Fruit fly (Drosophila melanogaster): ENCODE measurements around the gene chp.

The chp gene

dm6 chr3R:31213227-31213626 is 2.7 kb upstream of the chp start, which contains the start of the genes Zwilch and CG1542 (continued):
- no peak for TF ChIP-seq CG3163 (GFP tag; optimal IDR thresholded peaks at IDR 0.05)
- TF ChIP-seq inv (GFP tag; IDR thresholded peaks at IDR 0.05; ENCODE audit: partially characterized antibody): peak; percentile 63
- no peak for TF ChIP-seq CG14050 (GFP tag; IDR thresholded peaks at IDR 0.05)
- no peak for TF ChIP-seq CG17568 (GFP tag; optimal IDR thresholded peaks at IDR 0.05)
- no peak for TF ChIP-seq kah (GFP tag; optimal IDR thresholded peaks at IDR 0.05)
- no peak for TF ChIP-seq org-1 (GFP tag; optimal IDR thresholded peaks at IDR 0.05)
- no peak for TF ChIP-seq otp (GFP tag; IDR thresholded peaks at IDR 0.05)
- peak; percentile 78 for TF ChIP-seq Dll (GFP tag; IDR thresholded peaks at IDR 0.05; ENCODE audit: partially characterized antibody)
- no peak for TF ChIP-seq CG7372 (GFP tag; IDR thresholded peaks at IDR 0.05)
- TF ChIP-seq Drgx (GFP tag; IDR thresholded peaks at IDR 0.05): no peak
- no peak for TF ChIP-seq ap (GFP tag; IDR thresholded peaks at IDR 0.05)
- no peak for TF ChIP-seq Dip3 (GFP tag; optimal IDR thresholded peaks at IDR 0.05)
- no peak for TF ChIP-seq Hmr (GFP tag; optimal IDR thresholded peaks at IDR 0.05)
- no peak for TF ChIP-seq E2f1 (GFP tag; IDR thresholded peaks at IDR 0.05)
- peak; percentile 58 for TF ChIP-seq Sin3A (optimal IDR thresholded peaks at IDR 0.05)
- no peak for TF ChIP-seq Bdp1 (GFP tag; optimal IDR thresholded peaks at IDR 0.05)
- no peak for TF ChIP-seq hth (optimal IDR thresholded peaks at IDR 0.05)
- TF ChIP-seq lbe (GFP tag; optimal IDR thresholded peaks at IDR 0.05): no peak
- no peak for TF ChIP-seq z (GFP tag; IDR thresholded peaks at IDR 0.05)
- peak; percentile 74 for TF ChIP-seq CG34224 (GFP tag; IDR thresholded peaks at IDR 0.05; ENCODE audit: partially characterized antibody)
- no peak for TF ChIP-seq dmrt99B (tag; optimal IDR thresholded peaks at IDR 0.05)
- TF ChIP-seq CG18476 (GFP tag; optimal IDR thresholded peaks at IDR 0.05): no peak
- TF ChIP-seq fd3F (GFP tag; optimal IDR thresholded peaks at IDR 0.05): no peak
- peak; percentile 12 for TF ChIP-seq cad (GFP tag; optimal IDR thresholded peaks at IDR 0.05)
- TF ChIP-seq CG31388 (GFP tag; optimal IDR thresholded peaks at IDR 0.05): no peak
- TF ChIP-seq CG2116 (GFP tag; optimal IDR thresholded peaks at IDR 0.05): peak; percentile 90
- no peak for TF ChIP-seq CG10209 (GFP tag; optimal IDR thresholded peaks at IDR 0.05)
- TF ChIP-seq Lim3 (GFP tag; IDR thresholded peaks at IDR 0.05): no peak
- TF ChIP-seq CG17829 (tag; optimal IDR thresholded peaks at IDR 0.05): peak; percentile 41
- TF ChIP-seq Sox100B (GFP tag; optimal IDR thresholded peaks at IDR 0.05): no peak
- TF ChIP-seq CG3065 (GFP tag; optimal IDR thresholded peaks at IDR 0.05): no peak
- TF ChIP-seq CG2712 (tag; optimal IDR thresholded peaks at IDR 0.05): no peak
- no peak for TF ChIP-seq CG7271 (tag; optimal IDR thresholded peaks at IDR 0.05)
- TF ChIP-seq hb (GFP tag; IDR thresholded peaks at IDR 0.05; ENCODE audit: partially characterized antibody): peak; percentile 75; the same call in 2 of the 3 replicates
- TF ChIP-seq fd102C (GFP tag; optimal IDR thresholded peaks at IDR 0.05): no peak
- TF ChIP-seq Fer2 (tag; optimal IDR thresholded peaks at IDR 0.05): no peak
- no peak for TF ChIP-seq lov (optimal IDR thresholded peaks at IDR 0.05)
- no peak for TF ChIP-seq lov (GFP tag; IDR thresholded peaks at IDR 0.05)
- TF ChIP-seq Gug (GFP tag; IDR thresholded peaks at IDR 0.05): no peak
- TF ChIP-seq ewg (GFP tag; optimal IDR thresholded peaks at IDR 0.05): no peak
- peak; percentile 6 for TF ChIP-seq ftz-f1 (GFP tag; optimal IDR thresholded peaks at IDR 0.05)
- TF ChIP-seq chif (GFP tag; optimal IDR thresholded peaks at IDR 0.05): no peak
- no peak for TF ChIP-seq psq (GFP tag; optimal IDR thresholded peaks at IDR 0.05)
- TF ChIP-seq CHES-1-like (GFP tag; optimal IDR thresholded peaks at IDR 0.05): peak; percentile 9
- no peak for TF ChIP-seq CG4820 (GFP tag; optimal IDR thresholded peaks at IDR 0.05)
- TF ChIP-seq tup (GFP tag; optimal IDR thresholded peaks at IDR 0.05): no peak
- TF ChIP-seq CG4282 (GFP tag; optimal IDR thresholded peaks at IDR 0.05): no peak
- peak; percentile 96 for TF ChIP-seq pzg (GFP tag; optimal IDR thresholded peaks at IDR 0.05)
- TF ChIP-seq Optix (GFP tag; IDR thresholded peaks at IDR 0.05): no peak
- no peak for TF ChIP-seq HHEX (GFP tag; optimal IDR thresholded peaks at IDR 0.05)
- peak; percentile 81 for TF ChIP-seq Opbp (GFP tag; IDR thresholded peaks at IDR 0.05; ENCODE audit: partially characterized antibody)
- TF ChIP-seq CG32772 (GFP tag; IDR thresholded peaks at IDR 0.05): no peak
- TF ChIP-seq CG17612 (GFP tag; IDR thresholded peaks at IDR 0.05): no peak

All from whole organism, embryonic.